Fruit fly (Drosophila melanogaster) whole organism, wandering third instar larva: ENCODE measurements around the gene Dad.
A peak's percentile ranks its signal among the peaks of the same experiment; 100 is the strongest.

Experiments used
- Abd-B ChIP-seq: fragments of >200 bp; optimal IDR thresholded peaks from 2 replicates; lab custom pipeline; 2017; ENCODE audit warnings: missing biosample characterization, missing genetic modification characterization
- CG32264 ChIP-seq: fragments of 200-800 bp; sonication (Bioruptor generic); optimal IDR thresholded peaks from 2 replicates; lab custom pipeline; 2016; ENCODE audit warnings: missing biosample characterization, missing genetic modification characterization
- CG9705 ChIP-seq: fragments of 200-800 bp; sonication (Bioruptor generic); optimal IDR thresholded peaks from 2 replicates; lab custom pipeline; 2018; ENCODE audit warnings: missing biosample characterization, mild to moderate bottlenecking, missing genetic modification characterization
- CrebA ChIP-seq: fragments of 200-800 bp; sonication (Bioruptor generic); optimal IDR thresholded peaks from 2 replicates; lab custom pipeline; 2016; ENCODE audit warnings: missing biosample characterization, mild to moderate bottlenecking, missing genetic modification characterization, borderline replicate concordance
- Dfd ChIP-seq: fragments of >200 bp; optimal IDR thresholded peaks from 2 replicates; lab custom pipeline; 2017; ENCODE audit warnings: missing biosample characterization, missing genetic modification characterization
- Dif ChIP-seq: fragments of 200-275, 200-300 bp; sonication (Bioruptor generic); optimal IDR thresholded peaks from 2 replicates; lab custom pipeline; 2018; ENCODE audit warnings: missing biosample characterization, missing genetic modification characterization; ENCODE audit not compliant: partially characterized antibody
- GATAd ChIP-seq: sonication (Bioruptor generic); optimal IDR thresholded peaks from 2 replicates; lab custom pipeline; 2016; ENCODE audit warnings: missing biosample characterization, missing genetic modification characterization
- HLH106 ChIP-seq: fragments of 200-800 bp; optimal IDR thresholded peaks from 3 replicates; lab custom pipeline; 2019; ENCODE audit warnings: missing biosample characterization, mild to moderate bottlenecking, missing genetic modification characterization, moderate library complexity
- Hnf4 ChIP-seq: fragments of 200-800 bp; sonication (Bioruptor generic); optimal IDR thresholded peaks from 2 replicates; lab custom pipeline; 2016; ENCODE audit warnings: missing biosample characterization, mild to moderate bottlenecking, missing genetic modification characterization
- Hr78 ChIP-seq: fragments of >200 bp; optimal IDR thresholded peaks from 2 replicates; lab custom pipeline; 2017; ENCODE audit warnings: missing biosample characterization, missing genetic modification characterization
- Hr83 ChIP-seq: fragments of 200-300 bp; sonication (Bioruptor generic); optimal IDR thresholded peaks from 2 replicates; lab custom pipeline; 2016; ENCODE audit warnings: missing biosample characterization, mild to moderate bottlenecking, missing genetic modification characterization, moderate library complexity; ENCODE audit not compliant: poor library complexity, severe bottlenecking
- Jra ChIP-seq: sonication (Bioruptor generic); optimal IDR thresholded peaks from 2 replicates; lab custom pipeline; 2016; ENCODE audit warnings: missing biosample characterization, missing genetic modification characterization
- Mio ChIP-seq: sonication (Bioruptor generic); optimal IDR thresholded peaks from 2 replicates; lab custom pipeline; 2016; ENCODE audit warnings: missing biosample characterization, missing genetic modification characterization
- Myc ChIP-seq: fragments of >200 bp; optimal IDR thresholded peaks from 2 replicates; lab custom pipeline; 2017
- N ChIP-seq: fragments of >200 bp; optimal IDR thresholded peaks from 2 replicates; lab custom pipeline; 2018; ENCODE audit warnings: missing biosample characterization, missing external identifiers, missing genetic modification characterization
- OdsH ChIP-seq: fragments of 200-800 bp; sonication (Bioruptor generic); optimal IDR thresholded peaks from 2 replicates; lab custom pipeline; 2016; ENCODE audit warnings: missing biosample characterization, mild to moderate bottlenecking, missing genetic modification characterization
- Rel ChIP-seq, 2 experiments: fragments of 200-800 bp; sonication (Bioruptor generic) in 1 of 2; optimal IDR thresholded peaks; 2 replicates in 1 of 2; 3 replicates in 1 of 2; lab custom pipeline; 2016 to 2019; ENCODE audit warnings: mild to moderate bottlenecking in 2 of 2, missing biosample characterization in 2 of 2, missing genetic modification characterization in 2 of 2, moderate library complexity in 1 of 2
- Sp1 ChIP-seq: fragments of 200-800 bp; sonication (Bioruptor generic); optimal IDR thresholded peaks from 3 replicates; lab custom pipeline; 2019; ENCODE audit warnings: missing biosample characterization, mild to moderate bottlenecking, missing genetic modification characterization, moderate library complexity
- Vsx2 ChIP-seq: fragments of 200-300, 225-300 bp; sonication (Bioruptor generic); optimal IDR thresholded peaks from 2 replicates; lab custom pipeline; 2018; ENCODE audit warnings: missing biosample characterization, missing genetic modification characterization; ENCODE audit not compliant: partially characterized antibody
- br ChIP-seq: fragments of 200-800 bp; sonication (Bioruptor generic); optimal IDR thresholded peaks from 2 replicates; lab custom pipeline; 2016; ENCODE audit warnings: missing biosample characterization, missing genetic modification characterization
- brk ChIP-seq: fragments of 200-800 bp; sonication (Bioruptor generic); optimal IDR thresholded peaks from 2 replicates; lab custom pipeline; 2016; ENCODE audit warnings: missing biosample characterization, mild to moderate bottlenecking, missing genetic modification characterization
- dl ChIP-seq, 2 experiments: fragments of 175-275, 200-275 bp in 1 of 2; fragments of 200-275 bp in 1 of 2; sonication (Bioruptor generic); optimal IDR thresholded peaks; lab custom pipeline; 2018; ENCODE audit warnings: mild to moderate bottlenecking in 2 of 2, missing biosample characterization in 2 of 2, missing genetic modification characterization in 2 of 2, moderate library complexity in 2 of 2; ENCODE audit not compliant: partially characterized antibody in 2 of 2, insufficient read depth in 1 of 2
- dmrt93B ChIP-seq: fragments of 200-800 bp; sonication (Bioruptor generic); optimal IDR thresholded peaks from 2 replicates; lab custom pipeline; 2018; ENCODE audit warnings: missing biosample characterization, mild to moderate bottlenecking, missing genetic modification characterization
- dsf ChIP-seq: sonication (Bioruptor generic); optimal IDR thresholded peaks from 2 replicates; lab custom pipeline; 2016; ENCODE audit warnings: missing biosample characterization, missing genetic modification characterization, borderline replicate concordance
- ey ChIP-seq: fragments of 200-800 bp; sonication (Bioruptor generic); optimal IDR thresholded peaks from 2 replicates; lab custom pipeline; 2016; ENCODE audit warnings: missing biosample characterization, missing genetic modification characterization
- foxo ChIP-seq, 2 experiments: fragments of 200-800 bp; sonication (Bioruptor generic); optimal IDR thresholded peaks; 2 replicates in 1 of 2; 3 replicates in 1 of 2; lab custom pipeline; 2016 to 2017; ENCODE audit warnings: missing biosample characterization in 2 of 2, missing genetic modification characterization in 2 of 2
- fru ChIP-seq: fragments of 200-800 bp; sonication (Bioruptor generic); optimal IDR thresholded peaks from 3 replicates; lab custom pipeline; 2016; ENCODE audit warnings: missing biosample characterization, mild to moderate bottlenecking, missing genetic modification characterization
- h ChIP-seq: fragments of 200-800 bp; sonication (Bioruptor generic); optimal IDR thresholded peaks from 3 replicates; lab custom pipeline; 2016; ENCODE audit warnings: missing biosample characterization, mild to moderate bottlenecking, missing genetic modification characterization
- jim ChIP-seq: fragments of 175-275, 200-325 bp; sonication (Bioruptor generic); optimal IDR thresholded peaks from 2 replicates; lab custom pipeline; 2016; ENCODE audit warnings: missing biosample characterization, mild to moderate bottlenecking, missing genetic modification characterization
- lola ChIP-seq: fragments of >200 bp; optimal IDR thresholded peaks from 2 replicates; lab custom pipeline; 2017; ENCODE audit warnings: missing biosample characterization, missing genetic modification characterization
- pan ChIP-seq: fragments of >200 bp; optimal IDR thresholded peaks from 2 replicates; lab custom pipeline; 2017
- psq ChIP-seq: fragments of 200-800 bp; sonication (Bioruptor generic); optimal IDR thresholded peaks from 3 replicates; lab custom pipeline; 2017; ENCODE audit warnings: missing biosample characterization, mild to moderate bottlenecking, missing genetic modification characterization, moderate library complexity
- rgr ChIP-seq: fragments of 200-800 bp; sonication (Bioruptor generic); optimal IDR thresholded peaks from 3 replicates; lab custom pipeline; 2016; ENCODE audit warnings: missing biosample characterization, mild to moderate bottlenecking, missing genetic modification characterization
- sage ChIP-seq: fragments of 200-800 bp; sonication (Bioruptor generic); optimal IDR thresholded peaks from 2 replicates; lab custom pipeline; 2016; ENCODE audit warnings: missing biosample characterization, mild to moderate bottlenecking, missing genetic modification characterization
- sv ChIP-seq: fragments of 200-800 bp; sonication (Bioruptor generic); optimal IDR thresholded peaks from 3 replicates; lab custom pipeline; 2016; ENCODE audit warnings: missing biosample characterization, missing genetic modification characterization
- tai ChIP-seq: sonication (Bioruptor generic); optimal IDR thresholded peaks from 2 replicates; lab custom pipeline; 2016; ENCODE audit warnings: missing biosample characterization, missing genetic modification characterization
- usp ChIP-seq: fragments of >200 bp; optimal IDR thresholded peaks from 2 replicates; lab custom pipeline; 2017; ENCODE audit warnings: missing biosample characterization, missing genetic modification characterization
- woc ChIP-seq: sonication (Bioruptor generic); optimal IDR thresholded peaks from 2 replicates; lab custom pipeline; 2016; ENCODE audit warnings: missing biosample characterization, mild to moderate bottlenecking, missing genetic modification characterization

The Dad gene

dm6 chr3R:17053415-17054177 is at the start of gene Dad:
Gene Dad (plus strand): TSS chr3R:17054007.
- TF ChIP-seq woc (no peak), Jra (GFP tag; lab: Kevin White, UChicago) (no peak), dsf (GFP tag; lab: Kevin White, UChicago) (no peak), sage (peak; percentile 49), lola (no peak), Hr83 (GFP tag; lab: Kevin White, UChicago) (peak; percentile 51), sv (GFP tag; lab: Kevin White, UChicago) (no peak), h (GFP tag; lab: Kevin White, UChicago) (peak; percentile 83), br (peak; percentile 75), OdsH (GFP tag; lab: Kevin White, UChicago) (peak; percentile 49), rgr (GFP tag; lab: Kevin White, UChicago) (peak; percentile 78), CrebA (GFP tag; lab: Kevin White, UChicago) (peak; percentile 8), fru (peak; percentile 69), HLH106 (tag; lab: Kevin White, UChicago) (peak; percentile 55), CG32264 (GFP tag; lab: Kevin White, UChicago) (peak; percentile 1), Hr78 (GFP tag; lab: Kevin White, UChicago) (no peak), Dfd (GFP tag; lab: Kevin White, UChicago) (no peak), foxo (GFP tag; optimal IDR thresholded peaks at IDR 0.05; lab: Kevin White, UChicago) (peak in 1 of 2 experiments; percentile 71), GATAd (GFP tag; lab: Kevin White, UChicago) (no peak), Rel (GFP tag; optimal IDR thresholded peaks at IDR 0.05; lab: Kevin White, UChicago) (peak; percentile 10), Rel (tag; optimal IDR thresholded peaks at IDR 0.05; lab: Kevin White, UChicago) (peak; percentile 8), tai (peak; percentile 55), psq (GFP tag; lab: Kevin White, UChicago) (no peak), Sp1 (GFP tag; lab: Kevin White, UChicago) (peak; percentile 34), usp (no peak), ey (GFP tag; lab: Kevin White, UChicago) (peak; percentile 49), jim (GFP tag; lab: Kevin White, UChicago) (no peak), Vsx2 (GFP tag; lab: Kevin White, UChicago) (peak; percentile 20), CG9705 (GFP tag; lab: Kevin White, UChicago) (no peak), brk (GFP tag; lab: Kevin White, UChicago) (peak; percentile 64), pan (lab: Kevin White, UChicago) (no peak), dl (GFP tag; optimal IDR thresholded peaks at IDR 0.05; lab: Kevin White, UChicago; ENCODE audit: insufficient read depth in 1 of 2, partially characterized antibody in 2 of 2) (peak; percentile 53 to 70), Mio (GFP tag; lab: Kevin White, UChicago) (no peak), Dif (GFP tag; lab: Kevin White, UChicago) (peak; percentile 66), Hnf4 (GFP tag; lab: Kevin White, UChicago) (peak; percentile 48), Myc (lab: Kevin White, UChicago) (no peak), N (GFP tag; lab: Kevin White, UChicago) (no peak), dmrt93B (GFP tag; lab: Kevin White, UChicago) (no peak), Abd-B (GFP tag; lab: Kevin White, UChicago) (no peak)

DNA sequence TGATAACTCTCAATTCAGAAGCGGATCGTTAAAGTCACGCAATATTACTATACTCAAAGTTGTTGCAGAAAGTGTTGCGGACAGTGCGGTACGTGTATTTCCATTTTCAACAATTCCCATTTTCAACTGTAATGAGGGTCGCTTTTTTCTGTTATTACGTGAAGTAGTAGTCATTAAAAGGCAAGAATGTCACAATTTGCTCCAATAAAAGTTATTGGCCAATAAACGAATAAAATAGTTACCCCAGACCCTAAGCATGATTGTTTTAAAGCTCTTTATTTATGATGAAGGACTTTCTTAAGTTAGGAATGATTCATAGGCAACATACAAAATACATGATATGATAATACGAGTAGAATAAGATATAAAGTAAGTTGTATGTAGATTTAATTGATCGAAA is 46.5 kb upstream of the Dad start:
- no peak for TF ChIP-seq h (GFP tag; lab: Kevin White, UChicago)
- no peak for TF ChIP-seq HLH106 (tag; lab: Kevin White, UChicago)
- no peak for TF ChIP-seq OdsH (GFP tag; lab: Kevin White, UChicago)
- TF ChIP-seq Rel (GFP tag; optimal IDR thresholded peaks at IDR 0.05; lab: Kevin White, UChicago), result no peak
- TF ChIP-seq Rel (tag; optimal IDR thresholded peaks at IDR 0.05; lab: Kevin White, UChicago), result no peak
- TF ChIP-seq Dif (GFP tag; lab: Kevin White, UChicago), result no peak
- TF ChIP-seq dl (GFP tag; optimal IDR thresholded peaks at IDR 0.05; lab: Kevin White, UChicago; ENCODE audit: insufficient read depth in 1 of 2, partially characterized antibody in 2 of 2), result no peak
- no peak for TF ChIP-seq Mio (GFP tag; lab: Kevin White, UChicago)
- no peak for TF ChIP-seq CG32264 (GFP tag; lab: Kevin White, UChicago)
